Fruit fly (Drosophila melanogaster) whole organism, embryonic: ENCODE results near the gene CG31548.

ENCODE experiments used
- Aef1 ChIP-seq: fragments of 200-800 bp; sonication (Bioruptor generic); IDR thresholded peaks from 3 replicates; pipeline ENCODE4 v1.3.6; 2022; ENCODE audit warnings: missing biosample characterization, missing genetic modification characterization
- Asciz ChIP-seq: fragments of 200-800 bp; sonication (Bioruptor generic); optimal IDR thresholded peaks from 2 replicates; lab custom pipeline; 2017; ENCODE audit warnings: missing biosample characterization, mild to moderate bottlenecking, missing genetic modification characterization, missing genetic modification reagents
- B-H2 ChIP-seq: fragments of 200-800 bp; sonication (Bioruptor generic); optimal IDR thresholded peaks from 2 replicates; lab custom pipeline; 2018; ENCODE audit warnings: missing biosample characterization, mild to moderate bottlenecking, missing genetic modification characterization
- BEAF-32 ChIP-seq: fragments of 200-800 bp; sonication (Bioruptor generic); optimal IDR thresholded peaks from 3 replicates; lab custom pipeline; 2017; ENCODE audit warnings: missing biosample characterization, missing genetic modification characterization, mild to moderate bottlenecking, moderate library complexity, missing genetic modification reagents
- CG10147 ChIP-seq: fragments of 200-800 bp; sonication (Bioruptor generic); optimal IDR thresholded peaks from 2 replicates; lab custom pipeline; 2019; ENCODE audit warnings: missing biosample characterization, mild to moderate bottlenecking, missing genetic modification characterization, moderate library complexity
- CG10267 ChIP-seq: fragments of 200-800 bp; sonication (Bioruptor generic); optimal IDR thresholded peaks from 2 replicates; lab custom pipeline; 2018; ENCODE audit warnings: missing biosample characterization, mild to moderate bottlenecking, missing genetic modification characterization, moderate library complexity
- CG10366 ChIP-seq: fragments of 200-800 bp; sonication (Bioruptor generic); IDR thresholded peaks from 2 replicates; pipeline ENCODE4 v1.3.6; 2022; ENCODE audit warnings: missing biosample characterization, missing genetic modification characterization
- CG11456 ChIP-seq: fragments of 200-800 bp; sonication (Bioruptor generic); IDR thresholded peaks from 3 replicates; pipeline ENCODE4 v1.3.6; 2022; ENCODE audit warnings: missing biosample characterization, missing genetic modification characterization
- CG11696 ChIP-seq: fragments of 200-800 bp; sonication (Bioruptor generic); IDR thresholded peaks from 2 replicates; pipeline ENCODE4 v1.3.6; 2022; ENCODE audit warnings: missing biosample characterization, missing genetic modification characterization
- CG14667 ChIP-seq: fragments of 200-800 bp; sonication (Bioruptor generic); IDR thresholded peaks from 2 replicates; pipeline ENCODE4 v1.3.6; 2022; ENCODE audit warnings: missing biosample characterization, missing genetic modification characterization
- CG14710 ChIP-seq: fragments of 200-800 bp; sonication (Bioruptor generic); optimal IDR thresholded peaks from 3 replicates; lab custom pipeline; 2019; ENCODE audit warnings: missing biosample characterization, mild to moderate bottlenecking, missing genetic modification characterization, moderate library complexity
- CG15479 ChIP-seq: fragments of 200-800 bp; sonication (Bioruptor generic); optimal IDR thresholded peaks from 3 replicates; lab custom pipeline; 2019; ENCODE audit warnings: missing biosample characterization, mild to moderate bottlenecking, missing genetic modification characterization, moderate library complexity
- CG17328 ChIP-seq: fragments of 200-800 bp; sonication (Bioruptor generic); IDR thresholded peaks from 2 replicates; pipeline ENCODE4 v1.3.6; 2022; ENCODE audit warnings: missing biosample characterization, missing genetic modification characterization
- CG17612 ChIP-seq: fragments of 200-800 bp; sonication (Bioruptor generic); IDR thresholded peaks from 2 replicates; pipeline ENCODE4 v1.3.6; 2022; ENCODE audit warnings: missing biosample characterization, missing genetic modification characterization
- CG1792 ChIP-seq: fragments of 200-800 bp; sonication (Bioruptor generic); optimal IDR thresholded peaks from 2 replicates; lab custom pipeline; 2016; ENCODE audit warnings: missing biosample characterization, missing genetic modification characterization
- CG2199 ChIP-seq: fragments of 200-800 bp; sonication (Bioruptor generic); IDR thresholded peaks from 3 replicates; pipeline ENCODE4 v1.3.6; 2022; ENCODE audit warnings: missing biosample characterization, missing genetic modification characterization
- CG2712 ChIP-seq: fragments of 200-800 bp; optimal IDR thresholded peaks from 3 replicates; lab custom pipeline; 2019; ENCODE audit warnings: missing biosample characterization, mild to moderate bottlenecking, missing genetic modification characterization, moderate library complexity
- CG30020 ChIP-seq: fragments of 200-800 bp; optimal IDR thresholded peaks from 2 replicates; lab custom pipeline; 2019; ENCODE audit warnings: missing biosample characterization, mild to moderate bottlenecking, missing genetic modification characterization, moderate library complexity
- CG31441 ChIP-seq: fragments of 200-800 bp; sonication (Bioruptor generic); IDR thresholded peaks from 2 replicates; pipeline ENCODE4 v1.3.6; 2022; ENCODE audit warnings: missing biosample characterization, missing genetic modification characterization
- CG32772 ChIP-seq: fragments of 200-800 bp; sonication (Bioruptor generic); IDR thresholded peaks from 2 replicates; pipeline ENCODE4 v1.3.6; 2022; ENCODE audit warnings: missing biosample characterization, missing genetic modification characterization
- CG3726 ChIP-seq: fragments of 200-800 bp; sonication (Bioruptor generic); IDR thresholded peaks from 3 replicates; pipeline ENCODE4, ENCODE4 v1.3.6; 2022; ENCODE audit warnings: missing biosample characterization, missing genetic modification characterization
- CG5245 ChIP-seq: fragments of 200-800 bp; sonication (Bioruptor generic); optimal IDR thresholded peaks from 3 replicates; lab custom pipeline; 2016; ENCODE audit warnings: missing biosample characterization, missing genetic modification characterization
- CG6175 ChIP-seq: fragments of 200-800 bp; sonication (Bioruptor generic); IDR thresholded peaks from 3 replicates; pipeline ENCODE4 v1.3.6; 2022; ENCODE audit warnings: missing biosample characterization, missing genetic modification characterization
- CG6854 ChIP-seq: fragments of 200-800 bp; sonication (Bioruptor generic); optimal IDR thresholded peaks from 3 replicates; lab custom pipeline; 2017; ENCODE audit warnings: missing biosample characterization, mild to moderate bottlenecking, missing genetic modification characterization
- CG7271 ChIP-seq: fragments of 200-800 bp; sonication (Bioruptor generic); optimal IDR thresholded peaks from 2 replicates; lab custom pipeline; 2018; ENCODE audit warnings: missing biosample characterization, mild to moderate bottlenecking, missing genetic modification characterization, moderate library complexity
- D ChIP-seq, 2 experiments: fragments of 200-800 bp in 1 of 2; fragments of >200 bp in 1 of 2; sonication (Bioruptor generic) in 1 of 2; optimal IDR thresholded peaks; 2 replicates in 1 of 2; 3 replicates in 1 of 2; lab custom pipeline; 2017; ENCODE audit warnings: mild to moderate bottlenecking in 1 of 2, missing biosample characterization in 1 of 2, missing genetic modification characterization in 1 of 2, missing genetic modification reagents in 1 of 2
- Dfd ChIP-seq, 2 experiments: fragments of >200 bp; optimal IDR thresholded peaks; 2 replicates each; lab custom pipeline; 2017; ENCODE audit warnings: missing biosample characterization in 2 of 2, missing genetic modification characterization in 2 of 2
- Elba2 ChIP-seq: fragments of 200-800 bp; sonication (Bioruptor generic); optimal IDR thresholded peaks from 3 replicates; lab custom pipeline; 2016; ENCODE audit warnings: missing biosample characterization, missing genetic modification characterization
- HHEX ChIP-seq: fragments of 200-800 bp; sonication (Bioruptor generic); optimal IDR thresholded peaks from 3 replicates; lab custom pipeline; 2017; ENCODE audit warnings: missing biosample characterization, mild to moderate bottlenecking, missing genetic modification characterization, missing genetic modification reagents
- Hmx ChIP-seq: fragments of 200-800 bp; sonication (Bioruptor generic); optimal IDR thresholded peaks from 2 replicates; lab custom pipeline; 2016; ENCODE audit warnings: missing biosample characterization, missing genetic modification characterization
- NFAT ChIP-seq: fragments of 200-800 bp; sonication (Bioruptor generic); IDR thresholded peaks from 2 replicates; pipeline ENCODE4 v1.3.6; 2022; ENCODE audit warnings: missing biosample characterization, missing genetic modification characterization
- Stat92E ChIP-seq, 3 experiments: fragments of >200 bp in 2 of 3; fragments of 200-800 bp in 1 of 3; sonication (Bioruptor generic) in 1 of 3; optimal IDR thresholded peaks; 2 replicates each; lab custom pipeline; 2017 to 2019; ENCODE audit warnings: missing biosample characterization in 3 of 3, missing genetic modification characterization in 3 of 3, mild to moderate bottlenecking in 1 of 3, moderate library complexity in 1 of 3
- Tbp ChIP-seq: fragments of >200 bp; optimal IDR thresholded peaks from 2 replicates; lab custom pipeline; 2018; ENCODE audit warnings: missing biosample characterization, missing genetic modification characterization
- Usf ChIP-seq: fragments of 200-800 bp; sonication (Bioruptor generic); optimal IDR thresholded peaks from 2 replicates; lab custom pipeline; 2017; ENCODE audit warnings: missing genotype, missing biosample characterization, missing genetic modification characterization
- aop ChIP-seq: fragments of 200-800 bp; sonication (Bioruptor generic); IDR thresholded peaks from 2 replicates; pipeline ENCODE4 v1.3.6; 2022; ENCODE audit warnings: missing biosample characterization, missing genetic modification characterization
- croc ChIP-seq: fragments of 200-800 bp; sonication (Bioruptor generic); conservative IDR thresholded peaks from 3 replicates; pipeline ENCODE4 v1.3.6; 2022; ENCODE audit warnings: missing biosample characterization, missing genetic modification characterization
- cwo ChIP-seq: fragments of 200-800 bp; sonication (Bioruptor generic); optimal IDR thresholded peaks from 3 replicates; lab custom pipeline; 2017; ENCODE audit warnings: missing biosample characterization, missing genetic modification characterization, mild to moderate bottlenecking, moderate library complexity, missing genetic modification reagents
- dm ChIP-seq: fragments of 200-800 bp; sonication (Bioruptor generic); optimal IDR thresholded peaks from 3 replicates; lab custom pipeline; 2016; ENCODE audit warnings: missing biosample characterization, missing genetic modification characterization
- ems ChIP-seq: fragments of 200-800 bp; sonication (Bioruptor generic); optimal IDR thresholded peaks from 3 replicates; lab custom pipeline; 2016; ENCODE audit warnings: missing biosample characterization, missing genetic modification characterization
- eyg ChIP-seq: fragments of 200-800 bp; sonication (Bioruptor generic); optimal IDR thresholded peaks from 3 replicates; lab custom pipeline; 2016; ENCODE audit warnings: missing biosample characterization, missing genetic modification characterization
- fd96Cb ChIP-seq: fragments of 200-800 bp; sonication (Bioruptor generic); optimal IDR thresholded peaks from 2 replicates; lab custom pipeline; 2018; ENCODE audit warnings: missing biosample characterization, mild to moderate bottlenecking, missing genetic modification characterization, moderate library complexity
- gem ChIP-seq: fragments of 200-800 bp; sonication (Bioruptor generic); optimal IDR thresholded peaks from 2 replicates; lab custom pipeline; 2019; ENCODE audit warnings: missing biosample characterization, mild to moderate bottlenecking, missing genetic modification characterization, moderate library complexity
- knrl ChIP-seq: fragments of 200-800 bp; sonication (Bioruptor generic); IDR thresholded peaks from 3 replicates; pipeline ENCODE4 v1.3.6; 2022; ENCODE audit warnings: missing biosample characterization, missing genetic modification characterization; ENCODE audit not compliant: partially characterized antibody
- otp ChIP-seq: fragments of 200-800 bp; sonication (Bioruptor generic); IDR thresholded peaks from 3 replicates; pipeline ENCODE4, ENCODE4 v1.3.6; 2022; ENCODE audit warnings: missing biosample characterization, missing genetic modification characterization
- pfk ChIP-seq: fragments of 200-800 bp; sonication (Bioruptor generic); optimal IDR thresholded peaks from 2 replicates; lab custom pipeline; 2018; ENCODE audit warnings: missing biosample characterization, mild to moderate bottlenecking, missing genetic modification characterization, moderate library complexity
- scrt ChIP-seq: fragments of 200-800 bp; sonication (Bioruptor generic); optimal IDR thresholded peaks from 2 replicates; lab custom pipeline; 2018; ENCODE audit warnings: missing biosample characterization, mild to moderate bottlenecking, missing genetic modification characterization, moderate library complexity
- slp2 ChIP-seq: fragments of 200-800 bp; sonication (Bioruptor generic); optimal IDR thresholded peaks from 2 replicates; lab custom pipeline; 2016; ENCODE audit warnings: missing biosample characterization, missing genetic modification characterization
- sob ChIP-seq: fragments of 200-800 bp; sonication (Bioruptor generic); IDR thresholded peaks from 2 replicates; pipeline ENCODE4 v1.3.6; 2022; ENCODE audit warnings: missing biosample characterization, missing genetic modification characterization
- tap ChIP-seq: fragments of 200-800 bp; optimal IDR thresholded peaks from 3 replicates; lab custom pipeline; 2019; ENCODE audit warnings: missing biosample characterization, mild to moderate bottlenecking, missing genetic modification characterization, moderate library complexity
- tgo ChIP-seq: fragments of 200-800 bp; sonication (Bioruptor generic); IDR thresholded peaks from 3 replicates; pipeline ENCODE4 v1.3.6; 2022; ENCODE audit warnings: missing biosample characterization, missing genetic modification characterization
- trh ChIP-seq: fragments of 200-800 bp; sonication (Bioruptor generic); optimal IDR thresholded peaks from 2 replicates; lab custom pipeline; 2016; ENCODE audit warnings: missing biosample characterization, missing genetic modification characterization

Gene CG31548

DNA sequence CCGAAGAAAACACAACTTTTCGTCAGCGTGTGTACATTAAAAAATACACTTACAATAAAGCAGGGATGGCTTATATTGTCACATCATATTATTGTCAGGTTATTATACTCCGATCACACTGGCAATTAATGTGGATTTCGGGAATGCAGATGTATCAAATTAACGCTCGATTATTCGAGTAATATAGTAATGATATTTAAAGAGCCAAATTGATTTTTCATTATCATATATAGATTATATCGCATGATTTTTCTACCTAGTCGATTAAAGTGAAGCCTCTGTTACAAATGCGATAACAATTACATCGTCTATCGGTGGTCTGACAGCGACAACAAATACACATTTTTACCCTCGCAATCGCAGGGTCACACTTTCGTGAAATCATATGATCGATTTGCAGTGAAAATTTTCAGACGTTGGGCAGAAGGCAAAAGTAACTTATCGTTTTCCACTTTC lies 45.2 kb downstream of the CG31548 start, which contains the start of the genes noi and Vha26 (continued):
- peak; percentile 39 for TF ChIP-seq pfk (GFP tag; lab: Kevin White, UChicago)
- TF ChIP-seq CG1792 (GFP tag; lab: Kevin White, UChicago), result no peak
- no peak for TF ChIP-seq otp (GFP tag; lab: Robert Waterston, UW)
- TF ChIP-seq D (optimal IDR thresholded peaks at IDR 0.05; lab: Kevin White, UChicago), result no peak
- TF ChIP-seq D (GFP tag; optimal IDR thresholded peaks at IDR 0.05; lab: Kevin White, UChicago), result no peak
- TF ChIP-seq tap (tag; lab: Kevin White, UChicago), result no peak
- no peak for TF ChIP-seq CG3726 (GFP tag; lab: Robert Waterston, UW)
- TF ChIP-seq CG14710 (tag; lab: Kevin White, UChicago), result peak; percentile 99
- no peak for TF ChIP-seq B-H2 (GFP tag; lab: Kevin White, UChicago)
- no peak for TF ChIP-seq CG15479 (GFP tag; lab: Kevin White, UChicago)
- peak; percentile 97 for TF ChIP-seq CG30020 (tag; lab: Kevin White, UChicago)
- TF ChIP-seq eyg (GFP tag; lab: Kevin White, UChicago), result no peak
- peak; percentile 72 for TF ChIP-seq CG10267 (tag; lab: Kevin White, UChicago)
- peak; percentile 74 for TF ChIP-seq CG2712
- TF ChIP-seq gem (tag; lab: Kevin White, UChicago), result no peak
- TF ChIP-seq ems (GFP tag; lab: Kevin White, UChicago), result no peak
- no peak for TF ChIP-seq CG17612 (GFP tag; lab: Robert Waterston, UW)
- TF ChIP-seq CG7271, result no peak
- no peak for TF ChIP-seq Hmx
- TF ChIP-seq Asciz (GFP tag; lab: Kevin White, UChicago), result no peak
- peak in 1 of 3 experiments; percentile 50 for TF ChIP-seq Stat92E (GFP tag; optimal IDR thresholded peaks at IDR 0.05; lab: Kevin White, UChicago)
- no peak for TF ChIP-seq trh (GFP tag; lab: Kevin White, UChicago)
- TF ChIP-seq cwo (GFP tag; lab: Kevin White, UChicago), result no peak
- TF ChIP-seq slp2, result no peak
- TF ChIP-seq Usf, result no peak
- no peak for TF ChIP-seq CG14667 (GFP tag; lab: Robert Waterston, UW)
- TF ChIP-seq CG11696, result no peak
- no peak for TF ChIP-seq CG11456 (GFP tag; lab: Robert Waterston, UW)
- TF ChIP-seq HHEX, result no peak
- no peak for TF ChIP-seq CG6854 (GFP tag; lab: Kevin White, UChicago)
- TF ChIP-seq Elba2 (GFP tag; lab: Kevin White, UChicago), result no peak
- no peak for TF ChIP-seq tgo (GFP tag; lab: Robert Waterston, UW)
- TF ChIP-seq CG17328, result no peak
- TF ChIP-seq Dfd (GFP tag; optimal IDR thresholded peaks at IDR 0.05; lab: Kevin White, UChicago), result peak in 1 of 2 experiments; percentile 90
- TF ChIP-seq CG10366 (GFP tag; lab: Robert Waterston, UW), result no peak
- no peak for TF ChIP-seq aop (GFP tag; lab: Robert Waterston, UW)
- peak; percentile 74 for TF ChIP-seq knrl (GFP tag; lab: Robert Waterston, UW)
- no peak for TF ChIP-seq CG5245
- peak; percentile 77 for TF ChIP-seq BEAF-32
- no peak for TF ChIP-seq NFAT
- TF ChIP-seq CG6175 (GFP tag; lab: Robert Waterston, UW), result no peak
- TF ChIP-seq dm (GFP tag; lab: Kevin White, UChicago), result peak; percentile 16
- no peak for TF ChIP-seq scrt
- no peak for TF ChIP-seq CG32772 (GFP tag; lab: Robert Waterston, UW)
- TF ChIP-seq CG2199, result no peak
- no peak for TF ChIP-seq CG10147
- 0 out of 2 replicates have a peak, but pooled peaks have one; percentile 43 for TF ChIP-seq sob (GFP tag; lab: Robert Waterston, UW)
- TF ChIP-seq Tbp (GFP tag; lab: Kevin White, UChicago), result no peak
- peak; percentile 18 for TF ChIP-seq fd96Cb (tag; lab: Kevin White, UChicago)
- TF ChIP-seq CG31441 (GFP tag; lab: Robert Waterston, UW), result no peak; the same call in 1 of the 2 replicates
- TF ChIP-seq croc (GFP tag; lab: Robert Waterston, UW), result no peak
- TF ChIP-seq Aef1 (GFP tag; lab: Robert Waterston, UW), result 0 out of 3 replicates have a peak, but pooled peaks have one; percentile 25
